Fruit fly (Drosophila melanogaster) S2 (cell line): Measurements from ENCODE around the gene Spn.

Experiments used
- CG8478 ChIP-seq: fragments of >200 bp; optimal IDR thresholded peaks from 2 replicates; lab custom pipeline; 2018
- CTCF ChIP-seq, 2 experiments: fragments of >200 bp; optimal IDR thresholded peaks; 2 replicates each; lab custom pipeline; 2018

Spn gene

dm6 chr3L:2584119-2584805 is 30.2 kb upstream of the Spn start:
- no peak for TF ChIP-seq CG8478 (lab: Kevin White, UChicago)
- no peak for TF ChIP-seq CTCF (optimal IDR thresholded peaks at IDR 0.05; lab: Kevin White, UChicago)

DNA sequence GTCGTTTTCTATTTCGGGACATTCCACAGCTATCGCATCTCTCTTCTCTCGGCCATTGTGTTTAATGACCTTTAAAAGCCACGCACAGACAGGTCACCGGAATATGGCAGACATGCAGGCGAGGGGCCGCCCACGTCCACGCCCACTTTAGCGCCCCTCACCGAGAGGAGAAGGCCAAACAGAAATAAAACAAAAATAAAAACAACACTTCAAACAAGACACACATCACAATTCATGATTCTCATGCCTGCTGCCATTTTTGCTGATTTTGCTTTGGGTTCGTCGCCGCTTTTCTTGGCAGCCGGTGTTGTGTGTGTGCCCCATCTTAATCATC is 29.4 kb upstream of the Spn start:
- TF ChIP-seq CG8478 (lab: Kevin White, UChicago) (no peak), CTCF (optimal IDR thresholded peaks at IDR 0.05; lab: Kevin White, UChicago) (no peak)

DNA sequence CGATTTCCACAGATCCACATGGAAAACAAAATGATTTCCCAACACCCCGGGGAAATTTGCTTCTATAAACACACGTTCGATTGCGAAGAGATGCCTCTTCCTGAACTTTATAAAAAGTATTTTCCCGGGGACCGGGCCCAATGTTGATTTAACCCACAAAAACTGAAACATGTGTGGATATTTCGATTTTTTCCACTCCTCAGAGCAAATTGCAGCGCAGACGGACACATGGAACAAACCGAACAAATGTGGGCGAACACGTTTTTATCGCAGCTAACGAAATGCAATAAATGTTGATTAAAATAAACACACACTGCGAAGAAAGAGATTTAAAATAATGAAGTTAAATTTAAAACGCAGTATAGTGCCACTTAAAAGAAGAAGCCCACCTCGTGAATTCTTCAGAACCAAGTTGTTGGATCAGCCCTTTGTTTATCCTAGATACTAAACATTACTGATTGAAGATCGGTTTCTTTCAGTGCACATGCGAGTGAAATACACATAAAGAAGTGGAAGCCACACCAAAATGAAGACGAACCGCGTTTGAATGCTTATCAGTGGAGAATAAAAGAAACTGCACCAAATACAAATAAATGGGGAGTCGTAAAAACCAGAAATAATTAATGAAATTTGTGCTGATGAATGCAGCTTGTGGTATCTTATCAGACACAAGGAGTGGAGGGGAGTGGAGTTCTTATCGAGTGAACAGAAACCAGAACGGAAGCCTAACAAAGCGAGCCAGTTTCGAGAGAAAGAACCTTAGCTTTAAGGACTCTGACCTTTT is 28.9 kb upstream of the Spn start:
- TF ChIP-seq CG8478 (lab: Kevin White, UChicago), result no peak
- TF ChIP-seq CTCF (optimal IDR thresholded peaks at IDR 0.05; lab: Kevin White, UChicago), result no peak

- TF ChIP-seq CG8478 (lab: Kevin White, UChicago) (no peak), CTCF (optimal IDR thresholded peaks at IDR 0.05; lab: Kevin White, UChicago) (no peak)
These were observed 28.2 kb upstream of the Spn start for dm6 chr3L:2582290-2582689.

- TF ChIP-seq CTCF (optimal IDR thresholded peaks at IDR 0.05; lab: Kevin White, UChicago), result no peak
- no peak for TF ChIP-seq CG8478 (lab: Kevin White, UChicago)
These were observed 27.8 kb upstream of the Spn start for dm6 chr3L:2581857-2582256.

- no peak for TF ChIP-seq CTCF (optimal IDR thresholded peaks at IDR 0.05; lab: Kevin White, UChicago)
- TF ChIP-seq CG8478 (lab: Kevin White, UChicago), result no peak
These were observed 27.3 kb upstream of the Spn start for dm6 chr3L:2581343-2581825.

DNA sequence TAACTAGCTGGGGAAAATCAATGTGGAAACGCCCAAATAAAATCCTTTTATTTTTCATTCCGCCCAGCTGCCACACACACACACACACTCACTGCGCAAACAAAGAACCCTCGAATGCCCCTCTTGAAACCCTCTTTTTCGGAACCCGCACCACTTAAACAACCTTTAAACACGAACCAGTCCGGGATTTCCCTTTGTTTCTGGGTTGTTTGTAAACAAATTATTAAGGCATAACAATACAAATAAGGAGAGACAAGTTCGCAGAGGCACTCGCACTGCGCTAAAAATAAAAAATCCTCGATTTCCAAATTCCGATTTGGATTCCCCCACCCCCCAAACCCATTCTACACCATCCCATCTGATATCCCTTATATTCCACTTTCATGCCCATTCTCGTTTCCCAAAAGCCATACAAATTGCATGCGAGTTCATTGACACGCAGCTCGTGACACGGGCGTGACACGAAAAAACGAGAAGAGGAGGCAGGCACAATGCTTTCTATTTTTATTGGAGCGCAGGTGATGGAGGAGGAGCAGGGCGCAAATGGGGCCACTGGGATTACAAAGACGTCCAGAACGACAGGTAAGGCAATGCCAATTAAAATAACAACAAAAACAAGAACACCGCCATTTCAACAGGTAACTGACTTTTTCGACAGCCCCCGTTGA is 25.6 kb upstream of the Spn start:
- TF ChIP-seq CTCF (optimal IDR thresholded peaks at IDR 0.05; lab: Kevin White, UChicago), result no peak
- TF ChIP-seq CG8478 (lab: Kevin White, UChicago), result no peak

DNA sequence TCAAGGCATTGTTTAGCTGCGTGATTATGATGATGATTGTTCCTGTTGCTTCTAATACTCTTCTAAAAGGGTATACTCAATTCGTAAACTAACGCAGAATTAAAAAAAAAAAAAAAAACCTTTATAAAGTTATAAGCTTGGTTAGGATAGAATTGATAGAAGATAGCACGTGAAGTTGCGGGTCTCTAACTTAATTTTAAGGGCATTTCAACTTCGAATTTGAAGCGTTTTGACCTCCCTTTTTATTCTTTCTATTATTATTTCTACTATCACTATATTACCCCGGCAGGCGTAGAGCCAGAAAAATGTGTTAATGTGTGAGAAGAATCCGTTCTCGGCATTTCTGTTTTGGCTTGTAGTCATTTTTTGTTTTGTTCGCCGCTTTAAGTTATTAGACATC is 24.6 kb upstream of the Spn start:
- TF ChIP-seq CG8478 (lab: Kevin White, UChicago), result no peak
- TF ChIP-seq CTCF (optimal IDR thresholded peaks at IDR 0.05; lab: Kevin White, UChicago), result no peak

- TF ChIP-seq CG8478 (lab: Kevin White, UChicago), result no peak
These were observed 24.2 kb upstream of the Spn start for dm6 chr3L:2578315-2578714.

DNA sequence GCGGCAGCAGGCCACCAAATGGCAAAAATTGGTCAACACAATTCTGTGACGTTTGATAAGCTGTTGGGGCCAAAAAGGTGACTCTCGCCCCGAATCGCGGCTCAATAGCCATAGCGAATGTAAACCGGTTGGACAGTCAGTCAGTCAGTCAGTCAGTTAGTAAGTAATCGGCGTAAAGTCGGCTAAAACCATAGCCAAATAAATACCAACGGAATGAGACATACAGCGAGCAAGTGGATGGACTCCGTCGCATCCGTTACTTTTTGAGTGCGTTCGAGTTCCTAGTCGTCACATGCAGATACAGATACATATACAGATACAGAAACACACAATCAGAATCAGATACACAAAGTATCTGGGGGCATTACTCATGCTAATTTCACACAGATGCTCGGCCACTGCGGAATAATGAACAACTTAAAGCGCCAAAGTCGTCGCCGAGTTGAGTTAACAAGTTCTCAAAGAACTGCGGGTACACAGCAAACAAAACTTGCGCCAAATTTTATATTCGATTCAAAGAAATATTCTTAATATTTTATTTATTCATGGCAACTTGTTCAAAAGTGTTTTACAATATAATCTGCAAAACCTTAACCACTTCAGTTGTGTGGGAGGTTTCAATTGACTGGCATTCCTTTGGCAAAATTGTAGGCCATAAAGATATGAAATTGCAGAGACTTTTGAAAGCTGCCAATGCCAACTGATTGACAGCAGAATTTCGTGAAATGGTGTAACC is 23.2 kb upstream of the Spn start:
- TF ChIP-seq CG8478 (lab: Kevin White, UChicago), result no peak
- no peak for TF ChIP-seq CTCF (optimal IDR thresholded peaks at IDR 0.05; lab: Kevin White, UChicago)

- no peak for TF ChIP-seq CG8478 (lab: Kevin White, UChicago)
- no peak for TF ChIP-seq CTCF (optimal IDR thresholded peaks at IDR 0.05; lab: Kevin White, UChicago)
These were observed 21.1 kb upstream of the Spn start for dm6 chr3L:2575240-2575639.

DNA sequence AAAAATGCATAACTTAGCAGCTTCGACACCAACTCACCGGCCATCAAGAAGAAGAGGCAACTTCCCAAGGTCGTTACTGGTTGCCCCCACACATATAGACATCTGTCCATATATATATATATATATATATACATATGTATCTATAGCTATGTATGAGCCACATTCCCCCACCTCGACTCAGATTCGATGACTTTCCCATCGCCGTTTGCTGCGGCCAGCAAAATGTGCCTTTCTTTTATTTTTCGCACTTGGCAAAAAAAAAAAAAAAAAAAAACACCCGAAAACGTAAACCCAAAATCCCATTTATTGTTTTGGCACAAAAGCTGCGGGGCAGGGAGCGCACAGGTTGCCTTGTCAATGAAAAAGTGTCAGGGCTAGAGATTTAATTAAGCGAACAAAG is 20.6 kb upstream of the Spn start:
- TF ChIP-seq CG8478 (lab: Kevin White, UChicago), result no peak
- no peak for TF ChIP-seq CTCF (optimal IDR thresholded peaks at IDR 0.05; lab: Kevin White, UChicago)

DNA sequence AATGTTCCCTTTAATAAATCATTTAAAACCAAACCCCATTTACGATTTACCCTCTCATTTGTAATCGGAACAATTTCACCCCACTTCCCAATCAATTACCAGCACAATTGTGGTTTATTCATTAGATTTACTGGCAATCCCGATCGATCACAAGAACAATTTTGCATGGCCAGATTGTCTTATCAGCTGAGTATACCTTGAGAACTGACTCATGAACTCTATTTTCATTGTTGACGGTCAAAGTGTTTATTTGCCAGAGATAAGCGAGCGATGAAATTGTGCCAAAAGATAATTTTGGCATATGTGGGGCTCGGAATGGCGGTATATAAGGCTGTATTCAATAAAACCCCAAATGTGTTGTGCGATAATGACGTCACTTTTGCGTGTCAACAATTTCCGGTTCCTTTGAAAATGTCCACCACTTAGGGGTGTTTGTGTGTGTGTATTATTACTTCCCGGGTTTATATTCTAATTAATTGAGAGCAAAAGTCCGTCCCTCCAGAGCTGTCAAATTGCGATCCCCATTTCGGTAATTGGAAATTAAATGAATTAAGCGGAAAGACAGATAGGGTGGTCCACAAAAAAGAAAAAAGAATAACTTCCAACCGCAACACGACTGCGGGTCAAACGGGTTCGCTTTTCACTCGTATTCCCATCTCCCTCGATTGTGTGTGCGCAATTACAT is 19.0 kb upstream of the Spn start:
- TF ChIP-seq CG8478 (lab: Kevin White, UChicago), result no peak
- no peak for TF ChIP-seq CTCF (optimal IDR thresholded peaks at IDR 0.05; lab: Kevin White, UChicago)

dm6 chr3L:2571975-2572374 is 17.9 kb upstream of the Spn start:
- no peak for TF ChIP-seq CG8478 (lab: Kevin White, UChicago)
- TF ChIP-seq CTCF (optimal IDR thresholded peaks at IDR 0.05; lab: Kevin White, UChicago), result no peak
